Worm (Caenorhabditis elegans): ENCODE results near the gene T07D4.5.

DNA sequence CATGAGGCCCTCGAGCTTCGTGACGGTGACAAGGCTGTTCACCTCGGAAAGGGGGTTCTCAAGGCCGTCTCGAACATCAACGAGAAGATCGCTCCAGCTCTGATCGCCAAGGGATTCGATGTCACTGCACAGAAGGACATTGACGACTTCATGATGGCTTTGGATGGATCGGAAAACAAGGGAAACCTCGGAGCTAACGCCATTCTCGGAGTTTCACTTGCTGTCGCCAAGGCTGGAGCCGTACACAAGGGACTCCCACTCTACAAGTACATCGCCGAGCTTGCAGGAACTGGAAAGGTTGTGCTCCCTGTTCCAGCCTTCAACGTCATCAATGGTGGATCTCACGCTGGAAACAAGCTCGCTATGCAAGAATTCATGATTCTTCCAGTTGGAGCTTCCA lies 48.3 kb upstream of the T07D4.5 start:
- TF ChIP-seq unc-39 (tag; optimal IDR thresholded peaks at IDR 0.05) (no peak), nhr-237 (tag; optimal IDR thresholded peaks at IDR 0.05) (no peak), nhr-11 (tag; optimal IDR thresholded peaks at IDR 0.05) (no peak), ceh-82 (tag; optimal IDR thresholded peaks at IDR 0.05) (no peak)

Data from whole organism, L2 larva.